Worm (Caenorhabditis elegans): ENCODE data around the gene ZC8.6.
A peak's percentile ranks its signal among the peaks of the same experiment; 100 is the strongest.

Gene ZC8.6

DNA sequence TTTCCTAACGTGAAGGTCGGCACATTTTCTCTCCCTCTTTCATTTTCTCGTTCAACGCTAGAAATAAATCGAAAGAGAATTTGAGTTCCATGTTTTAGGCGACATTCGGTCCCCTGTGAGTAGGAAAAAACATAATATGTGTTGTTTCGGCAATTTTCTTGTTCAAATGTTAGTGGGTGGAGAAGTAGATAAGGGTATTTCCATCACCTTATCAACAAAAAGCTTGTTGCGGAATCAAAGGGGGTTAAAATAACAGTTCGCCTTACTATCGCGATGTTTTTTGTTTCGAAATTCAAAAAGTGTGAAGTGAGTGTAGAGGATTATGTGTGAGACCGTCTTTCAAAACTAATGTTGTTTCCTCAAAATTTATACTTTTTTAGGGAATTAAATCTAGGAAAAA lies 15.8 kb downstream of the ZC8.6 start:
- TF ChIP-seq ztf-11 (tag; optimal IDR thresholded peaks at IDR 0.05), result no peak
- no peak for TF ChIP-seq sea-2 (GFP tag; optimal IDR thresholded peaks at IDR 0.05)
- TF ChIP-seq elt-2 (tag; optimal IDR thresholded peaks at IDR 0.05), result peak; percentile 56
- no peak for TF ChIP-seq nhr-25 (tag; optimal IDR thresholded peaks at IDR 0.05)
- no peak for TF ChIP-seq ceh-82 (tag; optimal IDR thresholded peaks at IDR 0.05)
- no peak for TF ChIP-seq fkh-10 (GFP tag; optimal IDR thresholded peaks at IDR 0.05)
- no peak for TF ChIP-seq nhr-77 (tag; optimal IDR thresholded peaks at IDR 0.05)
- no peak for TF ChIP-seq nhr-43 (tag; optimal IDR thresholded peaks at IDR 0.05; ENCODE audit: poor library complexity, severe bottlenecking)
- no peak for TF ChIP-seq lin-15B (tag; optimal IDR thresholded peaks at IDR 0.05)
- TF ChIP-seq pqm-1 (tag; optimal IDR thresholded peaks at IDR 0.05), result peak; percentile 32
- TF ChIP-seq nhr-237 (tag; optimal IDR thresholded peaks at IDR 0.05), result no peak
- TF ChIP-seq elt-1 (tag; optimal IDR thresholded peaks at IDR 0.05), result no peak
- TF ChIP-seq lsy-12 (tag; optimal IDR thresholded peaks at IDR 0.05), result no peak

ce11 chrX:4981059-4981458 lies 16.3 kb downstream of the ZC8.6 start:
- no peak for TF ChIP-seq ztf-4 (tag; optimal IDR thresholded peaks at IDR 0.05)
- TF ChIP-seq unc-39 (tag; optimal IDR thresholded peaks at IDR 0.05), result no peak
- no peak for TF ChIP-seq nhr-77 (tag; optimal IDR thresholded peaks at IDR 0.05)
- no peak for TF ChIP-seq lsy-12 (tag; optimal IDR thresholded peaks at IDR 0.05)
- TF ChIP-seq hmg-11 (tag; optimal IDR thresholded peaks at IDR 0.05), result peak; percentile 24
- peak; percentile 61 for TF ChIP-seq nfya-1 (tag; optimal IDR thresholded peaks at IDR 0.05; ENCODE audit: insufficient read depth)
- no peak for TF ChIP-seq ceh-16 (tag; optimal IDR thresholded peaks at IDR 0.05)
- TF ChIP-seq fkh-10 (GFP tag; optimal IDR thresholded peaks at IDR 0.05), result no peak
- no peak for TF ChIP-seq jun-1 (tag; optimal IDR thresholded peaks at IDR 0.05)
- no peak for TF ChIP-seq fos-1 (tag; optimal IDR thresholded peaks at IDR 0.05)
- peak; percentile 35 for TF ChIP-seq unc-62 (GFP tag; optimal IDR thresholded peaks at IDR 0.05)

DNA sequence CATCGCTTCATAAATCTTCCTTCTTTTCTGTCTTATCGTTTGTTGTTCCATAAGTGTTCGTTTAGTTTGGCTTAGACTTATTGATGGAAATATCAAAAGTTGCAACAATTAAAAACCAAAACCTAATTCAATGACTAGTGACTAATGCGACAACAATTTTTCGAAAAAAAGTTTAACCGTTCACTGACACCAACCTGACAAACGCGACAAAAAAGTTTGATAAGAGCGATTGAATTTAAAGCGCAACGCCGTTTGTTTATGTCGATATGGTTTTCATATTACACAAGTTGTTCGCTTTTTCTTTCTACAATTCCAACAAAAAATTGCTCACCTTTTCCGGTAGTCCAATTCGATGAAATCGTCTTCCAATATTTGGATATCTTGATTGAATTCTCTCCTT lies 18.3 kb downstream of the ZC8.6 start:
- TF ChIP-seq ceh-82 (tag; optimal IDR thresholded peaks at IDR 0.05) (no peak), nhr-77 (tag; optimal IDR thresholded peaks at IDR 0.05) (no peak), elt-2 (tag; optimal IDR thresholded peaks at IDR 0.05) (peak; percentile 35), nhr-237 (tag; optimal IDR thresholded peaks at IDR 0.05) (no peak), ama-1 (optimal IDR thresholded peaks at IDR 0.05) (no peak)

DNA sequence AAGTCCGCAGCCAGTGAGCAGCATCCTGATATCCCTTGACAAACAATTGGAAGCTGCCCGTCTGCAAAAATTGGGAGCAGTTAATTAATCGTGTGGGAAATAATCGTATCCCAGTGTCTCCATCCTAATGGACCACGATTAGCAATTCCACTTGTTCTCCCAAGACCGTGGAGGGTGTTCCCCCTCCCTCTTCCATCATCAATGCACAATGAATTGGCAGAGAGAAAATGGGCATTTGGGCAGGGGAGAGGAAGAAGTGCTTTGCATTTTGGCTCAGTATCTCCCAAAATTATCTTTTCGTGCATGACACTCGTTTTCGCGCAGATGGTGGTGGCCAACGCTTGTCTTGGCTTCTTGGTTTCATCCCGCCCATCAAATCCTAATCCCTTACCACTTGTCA lies 19.3 kb downstream of the ZC8.6 start:
- TF ChIP-seq elt-1 (tag; optimal IDR thresholded peaks at IDR 0.05) (no peak), lin-39 (tag; optimal IDR thresholded peaks at IDR 0.05) (no peak), ceh-16 (tag; optimal IDR thresholded peaks at IDR 0.05) (no peak)

DNA sequence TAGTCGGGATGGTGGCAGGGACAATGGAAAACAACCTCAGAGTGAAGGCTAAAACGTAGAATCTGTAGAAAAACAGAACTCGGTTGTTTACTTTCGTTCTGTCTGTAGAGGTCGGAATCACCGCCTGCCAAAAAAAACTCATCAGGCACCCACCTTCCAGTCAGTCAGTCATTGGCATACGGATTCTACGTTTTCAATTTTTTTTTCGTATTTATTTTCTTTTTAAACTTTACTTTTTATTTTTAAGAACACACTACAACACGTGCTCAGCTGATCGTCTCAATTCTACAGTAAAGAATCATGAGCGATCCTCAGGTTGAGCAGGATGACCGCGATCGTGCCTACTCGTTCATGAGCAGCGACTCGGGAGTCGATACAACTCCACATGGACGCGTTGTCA lies 20.9 kb downstream of the ZC8.6 start, which contains the start of gene lfi-1:
Gene lfi-1, plus strand, starts transcription at position 301 of the 400 bp plus-strand sequence.
- TF ChIP-seq pha-4 (tag; optimal IDR thresholded peaks at IDR 0.05) (no peak), ztf-11 (tag; optimal IDR thresholded peaks at IDR 0.05) (no peak), nfya-1 (tag; optimal IDR thresholded peaks at IDR 0.05; ENCODE audit: insufficient read depth) (no peak), ama-1 (optimal IDR thresholded peaks at IDR 0.05) (no peak), unc-62 (GFP tag; optimal IDR thresholded peaks at IDR 0.05) (no peak), R02D3.7 (tag; optimal IDR thresholded peaks at IDR 0.05) (no peak), hmg-11 (tag; optimal IDR thresholded peaks at IDR 0.05) (no peak), ZK546.5 (tag; optimal IDR thresholded peaks at IDR 0.05) (no peak), nhr-77 (tag; optimal IDR thresholded peaks at IDR 0.05) (no peak), nhr-76 (tag; optimal IDR thresholded peaks at IDR 0.05) (no peak), elt-1 (tag; optimal IDR thresholded peaks at IDR 0.05) (no peak), nhr-237 (tag; optimal IDR thresholded peaks at IDR 0.05) (no peak), elt-3 (tag; optimal IDR thresholded peaks at IDR 0.05) (no peak), fos-1 (tag; optimal IDR thresholded peaks at IDR 0.05) (no peak), aly-2 (tag; optimal IDR thresholded peaks at IDR 0.05) (no peak)

- TF ChIP-seq pha-4 (tag; optimal IDR thresholded peaks at IDR 0.05) (no peak), lin-39 (tag; optimal IDR thresholded peaks at IDR 0.05) (no peak), nhr-76 (tag; optimal IDR thresholded peaks at IDR 0.05) (no peak), ceh-9 (tag; optimal IDR thresholded peaks at IDR 0.05) (no peak), pqm-1 (tag; optimal IDR thresholded peaks at IDR 0.05) (no peak), egl-27 (tag; optimal IDR thresholded peaks at IDR 0.05) (no peak), fkh-2 (tag; optimal IDR thresholded peaks at IDR 0.05) (no peak), eor-1 (tag; optimal IDR thresholded peaks at IDR 0.05) (no peak), elt-3 (tag; optimal IDR thresholded peaks at IDR 0.05) (no peak), hmg-11 (tag; optimal IDR thresholded peaks at IDR 0.05) (no peak), ztf-4 (tag; optimal IDR thresholded peaks at IDR 0.05) (no peak)
Observed at ce11 chrX:4974486-4974885, 22.9 kb downstream of the ZC8.6 start.

All from whole organism, L3 larva.